Worm (Caenorhabditis elegans) whole organism, midembryonic: ENCODE data around the gene bath-19.

ENCODE experiments used
- flt-1 ChIP-seq: fragments of 200-800 bp; sonication (Bioruptor generic); IDR thresholded peaks from 2 replicates; pipeline ENCODE4 v1.3.6; 2022; ENCODE audit warnings: missing genetic modification characterization, missing compliant biosample characterization
- med-1 ChIP-seq: sonication (generic microtip); optimal IDR thresholded peaks from 2 replicates; lab custom pipeline; 2017; ENCODE audit warnings: missing genetic modification characterization, mild to moderate bottlenecking, missing compliant biosample characterization, antibody characterized with exemption, missing genetic modification reagents; ENCODE audit not compliant: insufficient read depth
- ref-1 ChIP-seq: fragments of 200-800 bp; sonication (Bioruptor generic); conservative IDR thresholded peaks from 2 replicates; pipeline ENCODE4 v1.3.6; 2022; ENCODE audit warnings: missing genetic modification reagents, missing genetic modification characterization, missing compliant biosample characterization
- tab-1 ChIP-seq: fragments of 200-800 bp; sonication (Bioruptor generic); IDR thresholded peaks from 2 replicates; pipeline ENCODE4 v1.3.6; 2022; ENCODE audit warnings: missing genetic modification characterization, missing compliant biosample characterization
- ztf-23 ChIP-seq: fragments of 200-800 bp; sonication (Bioruptor generic); IDR thresholded peaks from 2 replicates; pipeline ENCODE4 v1.3.6; 2022; ENCODE audit warnings: missing genetic modification reagents, missing genetic modification characterization, missing compliant biosample characterization
- ztf-29 ChIP-seq: fragments of 200-800 bp; sonication (Bioruptor generic); IDR thresholded peaks from 2 replicates; pipeline ENCODE4 v1.3.6; 2022; ENCODE audit warnings: missing genetic modification reagents, missing genetic modification characterization, missing compliant biosample characterization

ce11 chrII:1986979-1987378, 52.2 kb downstream of the bath-19 start, which contains the start of gene Y16E11A.4:
- TF ChIP-seq ztf-23 (GFP tag; lab: Robert Waterston, UW) (no peak), med-1 (GFP tag; lab: Kevin White, UChicago) (no peak), flt-1 (no peak), ref-1 (GFP tag; lab: Robert Waterston, UW) (no peak), ztf-29 (GFP tag; lab: Robert Waterston, UW) (no peak), tab-1 (GFP tag; lab: Robert Waterston, UW) (no peak)
